Fruit fly (Drosophila melanogaster) whole organism, embryonic: ENCODE data around the gene CG2224.

Experiments
- Atf-2 ChIP-seq: fragments of 200-800 bp; sonication (Bioruptor generic); optimal IDR thresholded peaks from 2 replicates; lab custom pipeline; 2016; ENCODE audit warnings: missing biosample characterization, missing genetic modification characterization
- B-H2 ChIP-seq: fragments of 200-800 bp; sonication (Bioruptor generic); optimal IDR thresholded peaks from 2 replicates; lab custom pipeline; 2018; ENCODE audit warnings: missing biosample characterization, mild to moderate bottlenecking, missing genetic modification characterization
- C15 ChIP-seq: fragments of 200-800 bp; sonication (Bioruptor generic); IDR thresholded peaks from 3 replicates; pipeline ENCODE4 v1.3.6; 2022; ENCODE audit warnings: missing biosample characterization, missing genetic modification characterization
- CG31365 ChIP-seq: fragments of 200-800 bp; sonication (Bioruptor generic); optimal IDR thresholded peaks from 2 replicates; lab custom pipeline; 2018; ENCODE audit warnings: missing biosample characterization, mild to moderate bottlenecking, missing genetic modification characterization
- Dfd ChIP-seq, 2 experiments: fragments of >200 bp; optimal IDR thresholded peaks; 2 replicates each; lab custom pipeline; 2017; ENCODE audit warnings: missing biosample characterization in 2 of 2, missing genetic modification characterization in 2 of 2
- Meics ChIP-seq: fragments of 200-800 bp; sonication (Bioruptor generic); optimal IDR thresholded peaks from 2 replicates; lab custom pipeline; 2017; ENCODE audit warnings: missing biosample characterization, mild to moderate bottlenecking, missing genetic modification characterization
- Optix ChIP-seq: fragments of 200-800 bp; sonication (Bioruptor generic); IDR thresholded peaks from 3 replicates; pipeline ENCODE4 v1.3.6; 2022; ENCODE audit warnings: missing biosample characterization, missing genetic modification characterization
- Xrp1 ChIP-seq: fragments of 200-800 bp; sonication (Bioruptor generic); IDR thresholded peaks from 2 replicates; pipeline ENCODE4 v1.3.6; 2022; ENCODE audit warnings: missing biosample characterization, missing genetic modification characterization
- abd-A ChIP-seq: fragments of 200-800 bp; sonication (Bioruptor generic); optimal IDR thresholded peaks from 3 replicates; lab custom pipeline; 2019; ENCODE audit warnings: missing biosample characterization, mild to moderate bottlenecking, missing genetic modification characterization, moderate library complexity
- dan ChIP-seq: fragments of 200-800 bp; sonication (Bioruptor generic); IDR thresholded peaks from 2 replicates; pipeline ENCODE4 v1.3.6; 2022; ENCODE audit warnings: missing biosample characterization, missing genetic modification characterization
- lab ChIP-seq: fragments of 200-800 bp; sonication (Bioruptor generic); optimal IDR thresholded peaks from 3 replicates; lab custom pipeline; 2017; ENCODE audit warnings: missing biosample characterization, missing genetic modification characterization, mild to moderate bottlenecking, moderate library complexity, missing genetic modification reagents
- nmo ChIP-seq: fragments of 200-800 bp; sonication (Bioruptor generic); optimal IDR thresholded peaks from 2 replicates; lab custom pipeline; 2018; ENCODE audit warnings: missing biosample characterization, mild to moderate bottlenecking, missing genetic modification characterization, moderate library complexity
- tap ChIP-seq: fragments of 200-800 bp; optimal IDR thresholded peaks from 3 replicates; lab custom pipeline; 2019; ENCODE audit warnings: missing biosample characterization, mild to moderate bottlenecking, missing genetic modification characterization, moderate library complexity

dm6 chr3R:30416765-30417274, 42.3 kb downstream of the CG2224 start:
- TF ChIP-seq dan (GFP tag; lab: Robert Waterston, UW) (no peak), C15 (no peak), CG31365 (tag; lab: Kevin White, UChicago) (no peak), Xrp1 (no peak), Optix (GFP tag; lab: Robert Waterston, UW) (no peak), Dfd (GFP tag; optimal IDR thresholded peaks at IDR 0.05; lab: Kevin White, UChicago) (no peak), Atf-2 (GFP tag; lab: Kevin White, UChicago) (no peak), lab (GFP tag; lab: Kevin White, UChicago) (no peak), Meics (GFP tag; lab: Kevin White, UChicago) (no peak), tap (no peak), nmo (no peak), B-H2 (GFP tag; lab: Kevin White, UChicago) (no peak), abd-A (tag; lab: Kevin White, UChicago) (no peak)
